Fruit fly (Drosophila melanogaster) whole organism, prepupa: Measurements from ENCODE around the gene Gr64e.

ENCODE experiments used
- CG31627 ChIP-seq: fragments of 200-800 bp; sonication (Bioruptor generic); optimal IDR thresholded peaks from 3 replicates; lab custom pipeline; 2016; ENCODE audit warnings: missing biosample characterization, missing genetic modification characterization
- CG32006 ChIP-seq: fragments of 200-800 bp; sonication (Bioruptor generic); optimal IDR thresholded peaks from 3 replicates; lab custom pipeline; 2017; ENCODE audit warnings: missing biosample characterization, mild to moderate bottlenecking, missing genetic modification characterization
- CG34406 ChIP-seq: fragments of 200-800 bp; sonication (Bioruptor generic); optimal IDR thresholded peaks from 3 replicates; lab custom pipeline; 2016; ENCODE audit warnings: missing biosample characterization, missing genetic modification characterization
- CG8632 ChIP-seq: fragments of 200-800 bp; sonication (Bioruptor generic); optimal IDR thresholded peaks from 3 replicates; lab custom pipeline; 2016; ENCODE audit warnings: missing biosample characterization, missing genetic modification characterization
- Ets96B ChIP-seq: fragments of 200-800 bp; optimal IDR thresholded peaks from 2 replicates; lab custom pipeline; 2019; ENCODE audit warnings: missing biosample characterization, mild to moderate bottlenecking, missing genetic modification characterization, moderate library complexity
- Hr4 ChIP-seq: fragments of 200-800 bp; sonication (Bioruptor generic); optimal IDR thresholded peaks from 3 replicates; lab custom pipeline; 2016; ENCODE audit warnings: missing biosample characterization, missing genetic modification characterization
- Met ChIP-seq: fragments of 200-800 bp; sonication (Bioruptor generic); optimal IDR thresholded peaks from 3 replicates; lab custom pipeline; 2016; ENCODE audit warnings: missing biosample characterization, missing genetic modification characterization
- Sox102F ChIP-seq: fragments of 200-800 bp; sonication (Bioruptor generic); optimal IDR thresholded peaks from 2 replicates; lab custom pipeline; 2016; ENCODE audit warnings: missing biosample characterization, mild to moderate bottlenecking, missing genetic modification characterization
- achi ChIP-seq: fragments of 200-800 bp; sonication (Bioruptor generic); optimal IDR thresholded peaks from 3 replicates; lab custom pipeline; 2016; ENCODE audit warnings: missing biosample characterization, missing genetic modification characterization
- dac ChIP-seq: fragments of 200-800 bp; sonication (Bioruptor generic); optimal IDR thresholded peaks from 2 replicates; lab custom pipeline; 2017; ENCODE audit warnings: missing biosample characterization, mild to moderate bottlenecking, missing genetic modification characterization
- lz ChIP-seq: fragments of 200-800 bp; sonication (Bioruptor generic); optimal IDR thresholded peaks from 3 replicates; lab custom pipeline; 2016; ENCODE audit warnings: missing biosample characterization, missing genetic modification characterization
- pdm3 ChIP-seq: fragments of 200-800 bp; sonication (Bioruptor generic); optimal IDR thresholded peaks from 3 replicates; lab custom pipeline; 2016; ENCODE audit warnings: missing biosample characterization, missing genetic modification characterization

- no peak for TF ChIP-seq CG8632 (GFP tag; lab: Kevin White, UChicago)
- TF ChIP-seq lz (GFP tag; lab: Kevin White, UChicago), result no peak
- TF ChIP-seq pdm3 (GFP tag; lab: Kevin White, UChicago), result no peak
- no peak for TF ChIP-seq CG34406 (GFP tag; lab: Kevin White, UChicago)
- TF ChIP-seq Hr4 (GFP tag; lab: Kevin White, UChicago), result no peak
- TF ChIP-seq Ets96B (tag; lab: Kevin White, UChicago), result no peak
- TF ChIP-seq Sox102F, result no peak
- no peak for TF ChIP-seq dac (GFP tag; lab: Kevin White, UChicago)
- no peak for TF ChIP-seq CG32006 (GFP tag; lab: Kevin White, UChicago)
- no peak for TF ChIP-seq CG31627 (GFP tag; lab: Kevin White, UChicago)
- TF ChIP-seq Met (GFP tag; lab: Kevin White, UChicago), result no peak
- TF ChIP-seq achi (GFP tag; lab: Kevin White, UChicago), result no peak
Measured at dm6 chr3L:4055438-4055962, 23.6 kb downstream of the Gr64e start.
